Worm (Caenorhabditis elegans) whole organism, L4/young adult: Measurements from ENCODE around the gene nhr-176.

Source experiments
- dao-5 ChIP-seq: sonication (generic microtip); optimal IDR thresholded peaks from 2 replicates; lab custom pipeline; 2016; ENCODE audit warnings: missing genotype, missing genetic modification characterization, moderate library complexity, missing compliant biosample characterization
- him-1 ChIP-seq: sonication (generic microtip); optimal IDR thresholded peaks from 2 replicates; lab custom pipeline; 2016; ENCODE audit warnings: missing genotype, missing genetic modification reagents, missing genetic modification characterization, missing compliant biosample characterization

DNA sequence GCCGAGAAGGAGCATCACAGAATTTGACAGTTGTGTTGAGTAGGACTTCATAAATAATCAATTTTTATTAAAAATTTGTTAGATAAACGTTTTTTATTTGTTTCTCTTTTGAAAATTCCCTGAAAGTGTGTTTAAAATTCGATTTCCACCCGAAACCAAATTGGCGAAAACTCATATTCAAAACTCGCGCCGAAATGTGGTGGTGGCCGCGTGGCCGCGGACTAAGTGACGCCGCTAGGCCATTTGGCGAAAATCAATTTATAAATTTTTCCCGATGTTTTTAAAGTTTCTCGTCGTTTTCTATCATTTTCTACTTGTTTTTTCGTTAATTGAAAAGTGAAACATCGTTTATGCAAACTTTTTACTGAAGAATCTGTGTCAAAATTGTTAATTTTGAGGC, 48.5 kb upstream of the nhr-176 start:
- TF ChIP-seq him-1 (tag; lab: Kevin White, UChicago), result no peak
- no peak for TF ChIP-seq dao-5 (tag; lab: Kevin White, UChicago)
